Fruit fly (Drosophila melanogaster) whole organism, embryonic: ENCODE results near the gene CG10195.
A peak's percentile ranks its signal among the peaks of the same experiment; 100 is the strongest.

Experiments used
- Bgb ChIP-seq: fragments of 200-800 bp; sonication (Bioruptor generic); IDR thresholded peaks from 2 replicates; pipeline ENCODE4 v1.3.6; 2022; ENCODE audit warnings: missing biosample characterization, missing genetic modification characterization; ENCODE audit not compliant: partially characterized antibody
- CG11695 ChIP-seq: fragments of 200-800 bp; sonication (Bioruptor generic); IDR thresholded peaks from 3 replicates; pipeline ENCODE4 v1.3.6; 2022; ENCODE audit warnings: missing biosample characterization, missing genetic modification characterization
- CG13287 ChIP-seq: fragments of 200-800 bp; sonication (Bioruptor generic); IDR thresholded peaks from 2 replicates; pipeline ENCODE4 v1.3.6; 2022; ENCODE audit warnings: missing biosample characterization, missing genetic modification characterization; ENCODE audit not compliant: partially characterized antibody
- CG13424 ChIP-seq: fragments of 200-800 bp; sonication (Bioruptor generic); optimal IDR thresholded peaks from 2 replicates; lab custom pipeline; 2019; ENCODE audit warnings: missing biosample characterization, mild to moderate bottlenecking, missing genetic modification characterization, moderate library complexity
- CG14667 ChIP-seq: fragments of 200-800 bp; sonication (Bioruptor generic); IDR thresholded peaks from 2 replicates; pipeline ENCODE4 v1.3.6; 2022; ENCODE audit warnings: missing biosample characterization, missing genetic modification characterization
- CG16779 ChIP-seq: fragments of 200-800 bp; sonication (Bioruptor generic); IDR thresholded peaks from 2 replicates; pipeline ENCODE4 v1.3.6; 2022; ENCODE audit warnings: missing biosample characterization, missing genetic modification characterization
- CG17328 ChIP-seq: fragments of 200-800 bp; sonication (Bioruptor generic); IDR thresholded peaks from 2 replicates; pipeline ENCODE4 v1.3.6; 2022; ENCODE audit warnings: missing biosample characterization, missing genetic modification characterization
- CG17385 ChIP-seq: fragments of 200-800 bp; sonication (Bioruptor generic); optimal IDR thresholded peaks from 3 replicates; lab custom pipeline; 2018; ENCODE audit warnings: missing biosample characterization, mild to moderate bottlenecking, missing genetic modification characterization
- CG3281 ChIP-seq: fragments of 200-800 bp; sonication (Bioruptor generic); optimal IDR thresholded peaks from 3 replicates; lab custom pipeline; 2017; ENCODE audit warnings: missing biosample characterization, mild to moderate bottlenecking, missing genetic modification characterization
- CG42726 ChIP-seq: fragments of 200-800 bp; sonication (Bioruptor generic); IDR thresholded peaks from 2 replicates; pipeline ENCODE4 v1.3.6; 2022; ENCODE audit warnings: missing biosample characterization, missing genetic modification characterization; ENCODE audit not compliant: partially characterized antibody
- CG6689 ChIP-seq: fragments of 200-800 bp; sonication (Bioruptor generic); IDR thresholded peaks from 2 replicates; pipeline ENCODE4 v1.3.6; 2022; ENCODE audit warnings: missing biosample characterization, missing genetic modification characterization
- CG6854 ChIP-seq: fragments of 200-800 bp; sonication (Bioruptor generic); optimal IDR thresholded peaks from 3 replicates; lab custom pipeline; 2017; ENCODE audit warnings: missing biosample characterization, mild to moderate bottlenecking, missing genetic modification characterization
- CG7372 ChIP-seq: fragments of 200-800 bp; sonication (Bioruptor generic); IDR thresholded peaks from 2 replicates; pipeline ENCODE4 v1.3.6; 2022; ENCODE audit warnings: missing biosample characterization, missing genetic modification characterization
- CG9437 ChIP-seq: fragments of 200-800 bp; sonication (Bioruptor generic); optimal IDR thresholded peaks from 2 replicates; lab custom pipeline; 2018; ENCODE audit warnings: missing biosample characterization, mild to moderate bottlenecking, missing genetic modification characterization
- CG9727 ChIP-seq: fragments of 200-800 bp; sonication (Bioruptor generic); optimal IDR thresholded peaks from 3 replicates; lab custom pipeline; 2017; ENCODE audit warnings: missing biosample characterization, mild to moderate bottlenecking, missing genetic modification characterization
- CG9817 ChIP-seq: fragments of 200-800 bp; sonication (Bioruptor generic); optimal IDR thresholded peaks from 2 replicates; lab custom pipeline; 2018; ENCODE audit warnings: missing biosample characterization, mild to moderate bottlenecking, missing genetic modification characterization, moderate library complexity
- CHES-1-like ChIP-seq: fragments of 200-800 bp; sonication (Bioruptor generic); optimal IDR thresholded peaks from 2 replicates; lab custom pipeline; 2016; ENCODE audit warnings: missing biosample characterization, missing genetic modification characterization
- D19B ChIP-seq: fragments of 200-800 bp; sonication (Bioruptor generic); optimal IDR thresholded peaks from 2 replicates; lab custom pipeline; 2017; ENCODE audit warnings: missing biosample characterization, mild to moderate bottlenecking, missing genetic modification characterization
- Dip2 ChIP-seq: fragments of 200-800 bp; sonication (Bioruptor generic); IDR thresholded peaks from 2 replicates; pipeline ENCODE4 v1.3.6; 2022; ENCODE audit warnings: missing biosample characterization, missing genetic modification characterization
- E2f2 ChIP-seq: fragments of 200-800 bp; sonication (Bioruptor generic); IDR thresholded peaks from 2 replicates; pipeline ENCODE4 v1.3.6; 2022; ENCODE audit warnings: missing biosample characterization, missing genetic modification characterization
- Eip74EF ChIP-seq, 2 experiments: fragments of 200-800 bp in 1 of 2; fragments of >200 bp in 1 of 2; sonication (Bioruptor generic) in 1 of 2; optimal IDR thresholded peaks; 2 replicates each; lab custom pipeline; 2017 to 2019; ENCODE audit warnings: missing biosample characterization in 2 of 2, missing genetic modification characterization in 2 of 2, mild to moderate bottlenecking in 1 of 2, moderate library complexity in 1 of 2
- Elba2 ChIP-seq: fragments of 200-800 bp; sonication (Bioruptor generic); optimal IDR thresholded peaks from 3 replicates; lab custom pipeline; 2016; ENCODE audit warnings: missing biosample characterization, missing genetic modification characterization
- Hand ChIP-seq: fragments of 200-800 bp; sonication (Bioruptor generic); optimal IDR thresholded peaks from 2 replicates; lab custom pipeline; 2017; ENCODE audit warnings: mild to moderate bottlenecking, missing biosample characterization, missing genetic modification reagents, missing genetic modification characterization
- Hey ChIP-seq: fragments of 200-800 bp; sonication (Bioruptor generic); optimal IDR thresholded peaks from 3 replicates; lab custom pipeline; 2018; ENCODE audit warnings: missing biosample characterization, mild to moderate bottlenecking, missing genetic modification characterization
- HmgZ ChIP-seq: fragments of 200-800 bp; sonication (Bioruptor generic); optimal IDR thresholded peaks from 2 replicates; lab custom pipeline; 2018; ENCODE audit warnings: missing biosample characterization, mild to moderate bottlenecking, missing genetic modification characterization
- MTF-1 ChIP-seq: fragments of 200-800 bp; sonication (Bioruptor generic); optimal IDR thresholded peaks from 2 replicates; lab custom pipeline; 2018; ENCODE audit warnings: missing biosample characterization, mild to moderate bottlenecking, missing genetic modification characterization, borderline replicate concordance
- Mrtf ChIP-seq: fragments of 200-800 bp; sonication (Bioruptor generic); IDR thresholded peaks from 3 replicates; pipeline ENCODE4 v1.3.6; 2022; ENCODE audit warnings: missing biosample characterization, missing genetic modification characterization
- Myb ChIP-seq: fragments of 200-800 bp; sonication (Bioruptor generic); optimal IDR thresholded peaks from 2 replicates; lab custom pipeline; 2016; ENCODE audit warnings: missing biosample characterization, missing genetic modification characterization
- NFAT ChIP-seq: fragments of 200-800 bp; sonication (Bioruptor generic); IDR thresholded peaks from 2 replicates; pipeline ENCODE4 v1.3.6; 2022; ENCODE audit warnings: missing biosample characterization, missing genetic modification characterization
- NK7.1 ChIP-seq: fragments of 200-800 bp; sonication (Bioruptor generic); optimal IDR thresholded peaks from 3 replicates; lab custom pipeline; 2016; ENCODE audit warnings: missing biosample characterization, missing genetic modification characterization
- Sry-β ChIP-seq: fragments of 200-800 bp; sonication (Bioruptor generic); optimal IDR thresholded peaks from 2 replicates; lab custom pipeline; 2018; ENCODE audit warnings: missing biosample characterization, mild to moderate bottlenecking, missing genetic modification characterization, moderate library complexity
- al ChIP-seq: fragments of 200-800 bp; sonication (Bioruptor generic); IDR thresholded peaks from 2 replicates; pipeline ENCODE4 v1.3.6; 2022; ENCODE audit warnings: missing biosample characterization, missing genetic modification characterization
- amos ChIP-seq: fragments of 200-800 bp; sonication (Bioruptor generic); IDR thresholded peaks from 2 replicates; pipeline ENCODE4 v1.3.6; 2022; ENCODE audit warnings: missing biosample characterization, missing genetic modification characterization; ENCODE audit not compliant: partially characterized antibody
- btn ChIP-seq: fragments of 200-800 bp; sonication (Bioruptor generic); optimal IDR thresholded peaks from 2 replicates; lab custom pipeline; 2016; ENCODE audit warnings: missing biosample characterization, missing genetic modification characterization
- fd3F ChIP-seq: fragments of 200-800 bp; sonication (Bioruptor generic); optimal IDR thresholded peaks from 2 replicates; lab custom pipeline; 2018; ENCODE audit warnings: missing biosample characterization, mild to moderate bottlenecking, missing genetic modification characterization, moderate library complexity
- h ChIP-seq: fragments of >200 bp; optimal IDR thresholded peaks from 2 replicates; lab custom pipeline; 2017
- hth ChIP-seq: fragments of >200 bp; optimal IDR thresholded peaks from 2 replicates; lab custom pipeline; 2017; ENCODE audit warnings: inconsistent platforms
- insv ChIP-seq, 2 experiments: fragments of 200-800 bp; sonication (Bioruptor generic); optimal IDR thresholded peaks; 3 replicates each; lab custom pipeline; 2016 to 2018; ENCODE audit warnings: missing biosample characterization in 2 of 2, missing genetic modification characterization in 2 of 2
- jing ChIP-seq: fragments of 200-800 bp; sonication (Bioruptor generic); optimal IDR thresholded peaks from 2 replicates; lab custom pipeline; 2018; ENCODE audit warnings: missing biosample characterization, mild to moderate bottlenecking, missing genetic modification characterization
- mld ChIP-seq: fragments of 200-800 bp; sonication (Bioruptor generic); IDR thresholded peaks from 3 replicates; pipeline ENCODE4 v1.3.6; 2022; ENCODE audit warnings: missing biosample characterization, missing genetic modification characterization; ENCODE audit not compliant: partially characterized antibody
- onecut ChIP-seq: fragments of 200-800 bp; sonication (Bioruptor generic); IDR thresholded peaks from 2 replicates; pipeline ENCODE4 v1.3.6; 2022; ENCODE audit warnings: missing biosample characterization, missing genetic modification characterization
- repo ChIP-seq: fragments of 200-800 bp; sonication (Bioruptor generic); optimal IDR thresholded peaks from 2 replicates; lab custom pipeline; 2016; ENCODE audit warnings: missing biosample characterization, missing genetic modification characterization
- ro ChIP-seq: fragments of 200-800 bp; sonication (Bioruptor generic); IDR thresholded peaks from 2 replicates; pipeline ENCODE4 v1.3.6; 2022; ENCODE audit warnings: missing biosample characterization, missing genetic modification characterization
- row ChIP-seq: fragments of 200-800 bp; sonication (Bioruptor generic); IDR thresholded peaks from 3 replicates; pipeline ENCODE4 v1.3.6; 2022; ENCODE audit warnings: missing biosample characterization, missing genetic modification characterization
- sob ChIP-seq: fragments of 200-800 bp; sonication (Bioruptor generic); IDR thresholded peaks from 2 replicates; pipeline ENCODE4 v1.3.6; 2022; ENCODE audit warnings: missing biosample characterization, missing genetic modification characterization
- ttk ChIP-seq: fragments of 200-800 bp; sonication (Bioruptor generic); IDR thresholded peaks from 2 replicates; pipeline ENCODE4 v2.1.2; 2022; ENCODE audit warnings: missing biosample characterization, missing genetic modification characterization
- unpg ChIP-seq: fragments of 200-800 bp; sonication (Bioruptor generic); optimal IDR thresholded peaks from 3 replicates; lab custom pipeline; 2018; ENCODE audit warnings: missing biosample characterization, mild to moderate bottlenecking, missing genetic modification characterization, moderate library complexity
- vfl ChIP-seq: fragments of 200-800 bp; sonication (Bioruptor generic); optimal IDR thresholded peaks from 2 replicates; lab custom pipeline; 2016; ENCODE audit warnings: missing biosample characterization, missing genetic modification characterization
- vvl ChIP-seq: fragments of 200-800 bp; sonication (Bioruptor generic); IDR thresholded peaks from 2 replicates; pipeline ENCODE4 v1.3.6; 2022; ENCODE audit warnings: missing biosample characterization, missing genetic modification characterization
- yki ChIP-seq: fragments of >200 bp; optimal IDR thresholded peaks from 3 replicates; lab custom pipeline; 2018
- z ChIP-seq: fragments of 200-800 bp; sonication (Bioruptor generic); IDR thresholded peaks from 3 replicates; pipeline ENCODE4 v1.3.6; 2022; ENCODE audit warnings: missing biosample characterization, missing genetic modification characterization

Gene CG10195

dm6 chr2L:19517154-19517814 is 32.8 kb upstream of the CG10195 start, which contains the start of gene Hasp (continued):
- TF ChIP-seq z (GFP tag; lab: Robert Waterston, UW) (no peak), CG7372 (GFP tag; lab: Robert Waterston, UW) (no peak), amos (GFP tag; lab: Robert Waterston, UW) (peak; percentile 53; the same call in 1 of the 2 replicates), sob (peak; percentile 65), Sry-β (no peak), vvl (GFP tag; lab: Robert Waterston, UW) (peak; percentile 83), ttk (GFP tag; lab: Robert Waterston, UW) (peak; percentile 33; the same call in 1 of the 2 replicates), E2f2 (GFP tag; lab: Robert Waterston, UW) (peak; percentile 33), Myb (GFP tag; lab: Kevin White, UChicago) (peak; percentile 21), NK7.1 (no peak), CG9817 (no peak), CG16779 (GFP tag; lab: Robert Waterston, UW) (no peak), NFAT (GFP tag; lab: Robert Waterston, UW) (peak; percentile 39; the same call in 1 of the 2 replicates), mld (GFP tag; lab: Robert Waterston, UW) (peak; percentile 92), repo (GFP tag; lab: Kevin White, UChicago) (no peak), al (GFP tag; lab: Robert Waterston, UW) (no peak), CG42726 (GFP tag; lab: Robert Waterston, UW) (no peak), HmgZ (tag; lab: Kevin White, UChicago) (peak; percentile 18), CG17328 (peak; percentile 29; the same call in 1 of the 2 replicates), row (peak; percentile 77), CG11695 (GFP tag; lab: Robert Waterston, UW) (peak; percentile 48; the same call in 1 of the 3 replicates), Hand (no peak), CG13424 (tag; lab: Kevin White, UChicago) (peak; percentile 51), CG14667 (GFP tag; lab: Robert Waterston, UW) (no peak), h (lab: Kevin White, UChicago) (no peak), CG9437 (peak; percentile 12), CG3281 (GFP tag; lab: Kevin White, UChicago) (peak; percentile 64), jing (GFP tag; lab: Kevin White, UChicago) (no peak), D19B (no peak), insv (GFP tag; optimal IDR thresholded peaks at IDR 0.05; lab: Kevin White, UChicago) (no peak), MTF-1 (GFP tag; lab: Kevin White, UChicago) (peak; percentile 4), btn (GFP tag; lab: Kevin White, UChicago) (no peak), CG17385 (GFP tag; lab: Kevin White, UChicago) (peak; percentile 29), CG9727 (peak; percentile 61), Bgb (peak; percentile 58), Eip74EF (GFP tag; optimal IDR thresholded peaks at IDR 0.05; lab: Kevin White, UChicago) (peak in 1 of 2 experiments; percentile 67), unpg (peak; percentile 66), CG13287 (GFP tag; lab: Robert Waterston, UW) (peak; percentile 77), Elba2 (no peak), CG6854 (peak; percentile 46), Hey (tag; lab: Kevin White, UChicago) (no peak), CG6689 (GFP tag; lab: Robert Waterston, UW) (peak; percentile 39; the same call in 1 of the 2 replicates), hth (lab: Kevin White, UChicago) (no peak), CHES-1-like (GFP tag; lab: Kevin White, UChicago) (no peak), vfl (GFP tag; lab: Kevin White, UChicago) (peak; percentile 0), fd3F (GFP tag; lab: Kevin White, UChicago) (no peak), yki (lab: Kevin White, UChicago) (no peak), onecut (GFP tag; lab: Robert Waterston, UW) (peak; percentile 33), ro (0 out of 2 replicates have a peak, but pooled peaks have one; percentile 19), Dip2 (GFP tag; lab: Robert Waterston, UW) (no peak), Mrtf (no peak)
